Worm (Caenorhabditis elegans) whole organism, L4 larva: ENCODE results near the gene rfc-4.

ENCODE experiments used
- F26F4.8 ChIP-seq: fragments of 200-800 bp; sonication (Bioruptor generic); conservative IDR thresholded peaks from 2 replicates; pipeline ENCODE4 v1.3.6; 2022; ENCODE audit warnings: missing genetic modification characterization, missing compliant biosample characterization
- R02D3.7 ChIP-seq: fragments of 150-350 bp; sonication (generic microtip); optimal IDR thresholded peaks from 3 replicates; lab custom pipeline; 2014; ENCODE audit warnings: missing biosample characterization, missing genetic modification characterization
- aly-2 ChIP-seq: sonication (generic microtip); optimal IDR thresholded peaks from 2 replicates; lab custom pipeline; 2018; ENCODE audit warnings: missing biosample characterization, missing genetic modification characterization
- daf-12 ChIP-seq: fragments of 150-350 bp; optimal IDR thresholded peaks from 2 replicates; lab custom pipeline; 2014; ENCODE audit warnings: missing biosample characterization, missing genetic modification reagents, missing genetic modification characterization
- egl-27 ChIP-seq: sonication (generic microtip); optimal IDR thresholded peaks from 3 replicates; lab custom pipeline; 2017; ENCODE audit warnings: missing biosample characterization, missing genetic modification reagents, missing genetic modification characterization
- lin-1 ChIP-seq: fragments of 200-800 bp; sonication (Bioruptor generic); IDR thresholded peaks from 2 replicates; pipeline ENCODE4 v1.3.6; 2022; ENCODE audit warnings: missing genetic modification reagents, missing genetic modification characterization, missing compliant biosample characterization
- lin-39 ChIP-seq: fragments of 150-350 bp; optimal IDR thresholded peaks from 2 replicates; lab custom pipeline; 2014; ENCODE audit warnings: missing biosample characterization, missing genetic modification reagents, missing genetic modification characterization
- madf-9 ChIP-seq: fragments of 200-800 bp; sonication (Bioruptor generic); conservative IDR thresholded peaks from 2 replicates; pipeline ENCODE4 v1.3.6; 2022; ENCODE audit warnings: missing genetic modification reagents, missing genetic modification characterization, missing compliant biosample characterization
- nhr-10 ChIP-seq: fragments of 150-350 bp; optimal IDR thresholded peaks from 2 replicates; lab custom pipeline; 2014; ENCODE audit warnings: missing biosample characterization, missing genetic modification characterization
- nhr-237 ChIP-seq: sonication (generic microtip); optimal IDR thresholded peaks from 2 replicates; lab custom pipeline; 2017; ENCODE audit warnings: missing biosample characterization, missing genetic modification characterization
- nhr-25 ChIP-seq: sonication (generic microtip); optimal IDR thresholded peaks from 2 replicates; lab custom pipeline; 2017; ENCODE audit warnings: missing genetic modification characterization, mild to moderate bottlenecking, missing compliant biosample characterization, antibody characterized with exemption, moderate library complexity, borderline replicate concordance; ENCODE audit not compliant: insufficient read depth
- nhr-42 ChIP-seq: fragments of 200-800 bp; sonication (Bioruptor generic); IDR thresholded peaks from 2 replicates; pipeline ENCODE4 v1.3.6; 2022; ENCODE audit warnings: missing genetic modification characterization, missing compliant biosample characterization
- set-16 ChIP-seq: fragments of 200-800 bp; sonication (Bioruptor generic); IDR thresholded peaks from 2 replicates; pipeline ENCODE4 v1.3.6; 2022; ENCODE audit warnings: missing genetic modification reagents, missing genetic modification characterization, missing compliant biosample characterization

DNA sequence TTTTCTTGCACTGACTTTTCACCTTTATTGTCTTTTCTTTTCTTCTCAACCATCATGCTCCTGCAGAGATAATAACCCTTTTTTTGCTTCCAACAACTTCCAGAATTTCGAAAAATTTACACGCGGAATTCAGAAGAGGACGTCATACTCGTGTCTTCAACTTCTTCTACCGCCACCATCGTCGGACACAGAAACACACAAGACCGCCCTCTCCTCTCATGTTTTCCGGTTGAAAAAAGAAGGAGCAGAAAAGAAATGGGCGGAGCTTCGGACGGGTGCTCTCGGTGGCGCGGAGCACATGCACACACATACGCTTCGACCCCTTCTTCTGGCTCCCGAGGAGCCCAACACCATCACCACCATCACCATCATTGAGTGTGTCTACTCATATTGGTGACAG lies 36.8 kb downstream of the rfc-4 start, which contains the start of gene lgc-38:
- no peak for TF ChIP-seq aly-2 (tag; lab: Kevin White, UChicago)
- TF ChIP-seq lin-1 (GFP tag; lab: Robert Waterston, UW) = no peak
- no peak for TF ChIP-seq daf-12 (tag; lab: Kevin White, UChicago)
- no peak for TF ChIP-seq nhr-10 (tag; lab: Kevin White, UChicago)
- TF ChIP-seq lin-39 (tag; lab: Kevin White, UChicago) = no peak
- TF ChIP-seq nhr-237 (tag; lab: Kevin White, UChicago) = no peak
- no peak for TF ChIP-seq egl-27 (tag; lab: Kevin White, UChicago)
- TF ChIP-seq F26F4.8 (GFP tag; lab: Robert Waterston, UW) = no peak
- TF ChIP-seq madf-9 (GFP tag; lab: Robert Waterston, UW) = no peak
- no peak for TF ChIP-seq nhr-25
- TF ChIP-seq R02D3.7 (tag; lab: Kevin White, UChicago) = no peak
- TF ChIP-seq nhr-42 (GFP tag; lab: Robert Waterston, UW) = no peak
- TF ChIP-seq set-16 (GFP tag; lab: Robert Waterston, UW) = no peak; the same call in 1 of the 2 replicates
